Worm (Caenorhabditis elegans) whole organism, young adult: ENCODE data around the gene ugt-11.

Experiments used
- B0336.3 ChIP-seq: fragments of 200-800 bp; sonication (Bioruptor generic); IDR thresholded peaks from 2 replicates; pipeline ENCODE4 v1.3.6; 2022; ENCODE audit warnings: missing genetic modification characterization, missing compliant biosample characterization
- K11D2.4 ChIP-seq: fragments of 200-800 bp; sonication (Bioruptor generic); IDR thresholded peaks from 2 replicates; pipeline ENCODE4 v1.3.6; 2022; ENCODE audit warnings: missing genetic modification reagents, missing genetic modification characterization, missing compliant biosample characterization
- hmg-20 ChIP-seq: fragments of 200-800 bp; sonication (Bioruptor generic); IDR thresholded peaks from 2 replicates; pipeline ENCODE4 v1.3.6; 2022; ENCODE audit warnings: missing genetic modification reagents, missing genetic modification characterization, missing compliant biosample characterization
- nfya-2 ChIP-seq: fragments of 200-800 bp; sonication (Bioruptor generic); IDR thresholded peaks from 2 replicates; pipeline ENCODE4 v1.3.6; 2022; ENCODE audit warnings: missing genetic modification reagents, missing genetic modification characterization, missing compliant biosample characterization
- nfyb-1 ChIP-seq: fragments of 200-800 bp; sonication (Bioruptor generic); IDR thresholded peaks from 2 replicates; pipeline ENCODE4 v1.3.6; 2022; ENCODE audit warnings: missing genetic modification reagents, missing genetic modification characterization, missing compliant biosample characterization
- nhr-90 ChIP-seq: sonication (generic microtip); optimal IDR thresholded peaks from 2 replicates; lab custom pipeline; 2016; ENCODE audit warnings: missing genotype, mild to moderate bottlenecking, missing genetic modification characterization, missing compliant biosample characterization
- sea-2 ChIP-seq: fragments of 200-800 bp; sonication (Bioruptor generic); IDR thresholded peaks from 2 replicates; pipeline ENCODE4 v1.3.6; 2022; ENCODE audit warnings: missing genetic modification characterization, missing compliant biosample characterization
- snpc-4 ChIP-seq, 5 experiments: fragments of 150-350 bp in 1 of 5; sonication (generic microtip) in 4 of 5; optimal IDR thresholded peaks; 2 replicates each; lab custom pipeline; 2014 to 2018; ENCODE audit warnings: missing genetic modification characterization in 5 of 5, missing biosample characterization in 3 of 5, antibody characterized with exemption in 2 of 5, mild to moderate bottlenecking in 2 of 5, missing compliant biosample characterization in 2 of 5, missing genotype in 2 of 5, moderate library complexity in 2 of 5, missing genetic modification reagents in 1 of 5
- unc-62 ChIP-seq: fragments of 150-350 bp; optimal IDR thresholded peaks from 2 replicates; lab custom pipeline; 2014; ENCODE audit warnings: missing biosample characterization, missing genetic modification reagents, missing genetic modification characterization
- ztf-26 ChIP-seq: sonication (generic microtip); optimal IDR thresholded peaks from 2 replicates; lab custom pipeline; 2017; ENCODE audit warnings: missing genetic modification characterization, missing compliant biosample characterization

ce11 chrV:4890781-4891180 is 4.1 kb downstream of the ugt-11 start:
- TF ChIP-seq sea-2 (GFP tag; lab: Robert Waterston, UW) = no peak
- TF ChIP-seq nfyb-1 (GFP tag; lab: Robert Waterston, UW) = no peak
- TF ChIP-seq B0336.3 (GFP tag; lab: Robert Waterston, UW) = no peak
- TF ChIP-seq nfya-2 = no peak
- TF ChIP-seq nhr-90 = no peak
- TF ChIP-seq snpc-4 (GFP tag; optimal IDR thresholded peaks at IDR 0.05; lab: Kevin White, UChicago) = no peak
- no peak for TF ChIP-seq snpc-4 (tag; optimal IDR thresholded peaks at IDR 0.05; lab: Kevin White, UChicago)
- no peak for TF ChIP-seq unc-62 (GFP tag; lab: Kevin White, UChicago)
- no peak for TF ChIP-seq ztf-26 (tag; lab: Kevin White, UChicago)
- TF ChIP-seq K11D2.4 (GFP tag; lab: Robert Waterston, UW) = no peak
- no peak for TF ChIP-seq hmg-20 (GFP tag; lab: Robert Waterston, UW)
